Fruit fly (Drosophila melanogaster) whole organism, embryonic: ENCODE results near the gene ens.

Experiments used
- CG14441 ChIP-seq: fragments of 200-800 bp; sonication (Bioruptor generic); IDR thresholded peaks from 2 replicates; pipeline ENCODE4 v1.3.6; 2022; ENCODE audit warnings: missing biosample characterization, missing genetic modification characterization
- YL-1 ChIP-seq: fragments of 200-800 bp; sonication (Bioruptor generic); optimal IDR thresholded peaks from 3 replicates; lab custom pipeline; 2017; ENCODE audit warnings: missing biosample characterization, mild to moderate bottlenecking, missing genetic modification characterization

DNA sequence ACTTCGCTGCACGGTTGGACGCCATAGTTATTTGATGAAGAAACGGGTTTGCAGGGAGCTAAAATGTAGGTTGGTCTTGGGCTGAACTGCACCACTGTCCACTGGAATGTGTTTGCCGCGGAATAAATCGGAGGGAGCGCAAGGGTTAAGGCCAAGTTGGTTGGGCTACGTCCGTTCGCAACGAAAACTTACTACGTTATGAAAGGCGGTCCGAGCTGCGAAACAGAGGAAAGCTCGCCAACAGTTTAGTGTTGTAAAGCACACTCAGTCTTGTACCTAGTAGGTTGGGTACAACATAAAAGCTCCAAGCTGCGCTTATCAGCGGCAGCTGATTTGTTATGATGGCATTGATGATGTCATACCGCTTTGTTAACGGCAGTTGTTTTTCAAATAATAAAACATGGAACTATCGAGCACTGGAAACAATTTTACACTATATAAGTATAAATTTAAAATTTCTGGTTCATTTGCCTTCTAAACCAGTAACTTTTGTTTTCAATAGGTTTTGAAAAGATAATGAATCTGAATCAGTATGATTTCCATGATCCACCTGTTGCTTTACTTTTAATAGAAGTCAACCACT is 12.1 kb downstream of the ens start, which contains the start of gene Chd64:
- TF ChIP-seq CG14441 (GFP tag; lab: Robert Waterston, UW) (no peak), YL-1 (GFP tag; lab: Kevin White, UChicago) (peak; percentile 53)
